Worm (Caenorhabditis elegans): ENCODE results near the gene smoc-1.

smoc-1 gene

DNA sequence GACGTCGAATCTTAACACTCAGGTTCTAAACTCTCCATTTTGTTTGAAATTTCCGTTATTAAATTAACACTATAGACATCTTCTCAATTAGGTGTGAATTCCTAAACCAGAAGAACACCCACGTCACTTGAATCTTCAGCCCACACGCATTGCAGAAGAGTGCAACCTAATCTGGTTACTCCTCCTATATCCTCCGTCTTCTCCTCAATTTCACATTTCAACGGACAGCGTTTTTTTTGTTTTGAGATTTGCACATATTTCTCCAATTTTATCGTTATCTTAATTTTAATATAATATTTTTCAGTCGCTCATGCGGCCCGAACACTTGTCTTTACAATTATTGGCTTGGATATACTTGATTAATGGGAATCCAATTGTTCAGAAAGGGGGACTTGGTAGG lies at the start of gene smoc-1:
Gene smoc-1, plus strand, starts transcription at position 301 of the 400 bp plus-strand sequence.
- no peak for TF ChIP-seq T22C8.4 (GFP tag; IDR thresholded peaks at IDR 0.05)
- no peak for TF ChIP-seq tab-1 (GFP tag; IDR thresholded peaks at IDR 0.05)
- TF ChIP-seq klf-2 (GFP tag; conservative IDR thresholded peaks at IDR 0.05), result no peak
- no peak for TF ChIP-seq ref-1 (GFP tag; conservative IDR thresholded peaks at IDR 0.05)

DNA sequence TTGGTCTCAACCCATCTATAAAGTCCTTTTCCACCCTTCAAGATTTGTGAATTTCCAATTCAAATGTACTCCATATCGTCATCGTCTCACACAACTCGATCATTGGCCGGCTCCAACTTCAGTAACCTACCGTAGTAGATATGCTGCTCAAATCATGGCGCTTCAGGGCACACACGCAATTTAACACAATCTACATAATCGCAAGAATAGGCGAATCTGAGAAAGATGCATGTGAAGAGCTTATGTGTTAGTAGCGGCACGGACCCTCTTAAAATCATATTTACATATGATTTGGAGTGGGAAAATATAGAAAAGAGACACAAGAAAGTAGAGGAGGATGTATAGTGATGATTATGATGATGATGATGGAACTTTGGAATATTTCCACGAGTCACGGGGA lies 45.7 kb upstream of the smoc-1 start:
- no peak for TF ChIP-seq klf-2 (GFP tag; conservative IDR thresholded peaks at IDR 0.05)
- TF ChIP-seq ref-1 (GFP tag; conservative IDR thresholded peaks at IDR 0.05), result no peak
- no peak for TF ChIP-seq cog-1 (tag; optimal IDR thresholded peaks at IDR 0.05)
- no peak for TF ChIP-seq ztf-23 (GFP tag; IDR thresholded peaks at IDR 0.05)
- TF ChIP-seq ztf-29 (GFP tag; IDR thresholded peaks at IDR 0.05), result no peak
- no peak for TF ChIP-seq tab-1 (GFP tag; IDR thresholded peaks at IDR 0.05)
- no peak for TF ChIP-seq med-1 (GFP tag; optimal IDR thresholded peaks at IDR 0.05; ENCODE audit: insufficient read depth)
- TF ChIP-seq flt-1 (GFP tag; IDR thresholded peaks at IDR 0.05), result no peak
- TF ChIP-seq T22C8.4 (GFP tag; IDR thresholded peaks at IDR 0.05), result no peak

DNA sequence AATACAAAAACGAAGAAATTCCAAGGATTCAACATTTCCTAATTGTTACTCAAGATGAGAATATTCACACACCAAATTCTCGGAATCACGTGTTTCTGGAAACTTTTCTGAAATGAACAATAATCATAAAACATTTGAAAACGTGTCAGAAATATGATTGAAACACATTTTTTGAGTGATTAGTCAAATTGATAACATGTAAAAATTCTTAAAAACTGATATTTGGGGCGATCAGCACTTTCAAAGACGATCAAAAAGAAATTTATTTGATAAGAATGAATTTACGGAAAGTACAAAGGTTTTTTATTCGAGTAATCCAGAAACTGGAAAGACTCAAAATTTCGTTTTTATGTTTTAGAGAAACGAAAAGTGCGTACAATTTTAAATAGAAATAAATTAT lies 41.7 kb upstream of the smoc-1 start, which contains the start of gene tre-3:
Gene tre-3, minus strand, starts transcription at position 107 of the 400 bp plus-strand sequence.
- TF ChIP-seq klf-2 (GFP tag; conservative IDR thresholded peaks at IDR 0.05), result no peak
- no peak for TF ChIP-seq flt-1 (GFP tag; IDR thresholded peaks at IDR 0.05)
- no peak for TF ChIP-seq ztf-29 (GFP tag; IDR thresholded peaks at IDR 0.05)
- TF ChIP-seq cog-1 (tag; optimal IDR thresholded peaks at IDR 0.05), result no peak

DNA sequence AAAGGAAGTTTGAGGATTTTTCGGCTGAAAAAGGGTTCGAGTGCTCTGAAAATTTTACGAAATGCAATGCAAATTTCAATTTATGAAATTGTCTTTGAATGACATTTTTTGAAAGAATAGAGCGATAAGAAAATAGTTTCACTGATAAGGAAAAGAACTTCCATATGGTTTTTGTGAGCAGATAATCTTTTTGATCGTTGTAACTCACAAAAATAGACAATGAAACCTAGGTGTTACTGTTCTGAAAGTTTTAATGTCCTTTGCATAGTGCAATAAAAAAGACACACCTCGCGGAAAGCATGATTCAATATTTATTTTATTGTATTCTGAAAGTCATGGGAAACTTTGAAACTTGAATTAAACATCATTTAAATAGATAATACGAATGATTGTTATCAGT lies 40.5 kb upstream of the smoc-1 start:
- TF ChIP-seq ref-1 (GFP tag; conservative IDR thresholded peaks at IDR 0.05) (no peak), flt-1 (GFP tag; IDR thresholded peaks at IDR 0.05) (no peak), ztf-23 (GFP tag; IDR thresholded peaks at IDR 0.05) (no peak), tab-1 (GFP tag; IDR thresholded peaks at IDR 0.05) (no peak), klf-2 (GFP tag; conservative IDR thresholded peaks at IDR 0.05) (no peak), ztf-29 (GFP tag; IDR thresholded peaks at IDR 0.05) (no peak), T22C8.4 (GFP tag; IDR thresholded peaks at IDR 0.05) (no peak), cog-1 (tag; optimal IDR thresholded peaks at IDR 0.05) (no peak), med-1 (GFP tag; optimal IDR thresholded peaks at IDR 0.05; ENCODE audit: insufficient read depth) (no peak)

DNA sequence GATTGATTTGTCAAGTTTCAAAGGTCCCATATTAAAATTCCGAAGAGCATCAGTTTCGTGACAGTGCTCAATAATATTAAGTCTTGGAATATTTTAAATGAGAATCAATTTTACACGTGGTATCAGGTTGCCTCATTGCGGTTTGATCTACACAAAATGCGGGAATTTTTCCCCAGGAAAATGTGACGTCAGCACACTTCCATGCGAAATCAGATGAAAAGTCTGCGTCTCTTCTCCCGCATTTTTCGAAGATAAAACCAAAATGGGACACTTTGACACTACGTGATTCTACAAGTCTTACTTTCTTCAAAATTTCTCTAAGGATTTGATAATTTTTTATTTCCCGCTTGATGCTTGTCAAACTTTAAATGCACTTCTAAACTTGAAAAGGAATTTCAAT lies 34.6 kb upstream of the smoc-1 start:
- TF ChIP-seq flt-1 (GFP tag; IDR thresholded peaks at IDR 0.05) (no peak), tab-1 (GFP tag; IDR thresholded peaks at IDR 0.05) (no peak), ztf-29 (GFP tag; IDR thresholded peaks at IDR 0.05) (no peak), klf-2 (GFP tag; conservative IDR thresholded peaks at IDR 0.05) (no peak), T22C8.4 (GFP tag; IDR thresholded peaks at IDR 0.05) (no peak), cog-1 (tag; optimal IDR thresholded peaks at IDR 0.05) (no peak), ztf-23 (GFP tag; IDR thresholded peaks at IDR 0.05) (no peak), ref-1 (GFP tag; conservative IDR thresholded peaks at IDR 0.05) (no peak)

DNA sequence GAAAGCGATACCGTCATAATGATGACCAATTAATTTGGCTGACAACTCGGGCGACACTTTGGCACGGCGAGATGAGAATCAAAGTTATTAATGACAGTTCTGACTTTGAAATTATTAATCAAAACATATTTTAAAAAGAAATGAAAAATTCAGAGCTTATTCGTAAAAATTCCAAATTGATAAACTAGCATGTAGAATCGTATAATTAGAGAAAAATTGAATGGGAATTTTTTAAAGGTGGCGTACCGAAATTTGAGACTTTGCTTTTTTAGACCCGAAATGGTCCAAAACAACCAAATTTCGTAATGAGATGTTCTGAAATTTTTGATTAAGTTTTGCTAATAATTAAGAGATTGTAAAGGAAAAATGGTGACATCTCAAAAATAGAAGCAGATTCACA lies 31.5 kb upstream of the smoc-1 start, which contains the start of gene daf-11:
Gene daf-11, minus strand, starts transcription at position 101 of the 400 bp plus-strand sequence.
- TF ChIP-seq ref-1 (GFP tag; conservative IDR thresholded peaks at IDR 0.05) (no peak), ztf-23 (GFP tag; IDR thresholded peaks at IDR 0.05) (no peak), flt-1 (GFP tag; IDR thresholded peaks at IDR 0.05) (no peak), tab-1 (GFP tag; IDR thresholded peaks at IDR 0.05) (no peak), klf-2 (GFP tag; conservative IDR thresholded peaks at IDR 0.05) (no peak), T22C8.4 (GFP tag; IDR thresholded peaks at IDR 0.05) (no peak), med-1 (GFP tag; optimal IDR thresholded peaks at IDR 0.05; ENCODE audit: insufficient read depth) (no peak), ztf-29 (GFP tag; IDR thresholded peaks at IDR 0.05) (no peak), cog-1 (tag; optimal IDR thresholded peaks at IDR 0.05) (no peak)

DNA sequence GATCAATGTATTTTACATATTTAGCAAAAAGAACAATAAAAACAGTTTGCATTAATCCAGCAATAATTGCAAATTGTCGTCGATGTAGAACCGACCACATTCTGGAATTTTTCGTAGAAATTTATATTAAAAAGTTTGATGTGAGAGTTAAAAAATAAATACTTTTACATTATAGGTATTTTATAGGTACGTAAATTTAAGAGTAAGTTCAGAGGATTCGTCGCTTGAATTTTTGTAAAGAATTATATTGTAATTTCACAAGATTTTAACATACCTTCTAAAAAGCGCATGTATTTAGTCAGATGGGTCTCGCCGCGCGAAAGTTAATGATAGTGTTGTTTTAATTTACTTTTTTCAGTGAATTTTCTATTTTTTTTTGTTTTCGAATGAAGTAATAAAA lies 27.4 kb upstream of the smoc-1 start, which contains the start of gene rhr-2:
Gene rhr-2, minus strand, starts transcription at position 101 of the 400 bp plus-strand sequence.
- no peak for TF ChIP-seq ztf-29 (GFP tag; IDR thresholded peaks at IDR 0.05)
- TF ChIP-seq ref-1 (GFP tag; conservative IDR thresholded peaks at IDR 0.05), result no peak
- TF ChIP-seq med-1 (GFP tag; optimal IDR thresholded peaks at IDR 0.05; ENCODE audit: insufficient read depth), result no peak
- no peak for TF ChIP-seq cog-1 (tag; optimal IDR thresholded peaks at IDR 0.05)
- TF ChIP-seq klf-2 (GFP tag; conservative IDR thresholded peaks at IDR 0.05), result no peak
- TF ChIP-seq flt-1 (GFP tag; IDR thresholded peaks at IDR 0.05), result no peak
- TF ChIP-seq tab-1 (GFP tag; IDR thresholded peaks at IDR 0.05), result no peak
- TF ChIP-seq ztf-23 (GFP tag; IDR thresholded peaks at IDR 0.05), result no peak
- no peak for TF ChIP-seq T22C8.4 (GFP tag; IDR thresholded peaks at IDR 0.05)

DNA sequence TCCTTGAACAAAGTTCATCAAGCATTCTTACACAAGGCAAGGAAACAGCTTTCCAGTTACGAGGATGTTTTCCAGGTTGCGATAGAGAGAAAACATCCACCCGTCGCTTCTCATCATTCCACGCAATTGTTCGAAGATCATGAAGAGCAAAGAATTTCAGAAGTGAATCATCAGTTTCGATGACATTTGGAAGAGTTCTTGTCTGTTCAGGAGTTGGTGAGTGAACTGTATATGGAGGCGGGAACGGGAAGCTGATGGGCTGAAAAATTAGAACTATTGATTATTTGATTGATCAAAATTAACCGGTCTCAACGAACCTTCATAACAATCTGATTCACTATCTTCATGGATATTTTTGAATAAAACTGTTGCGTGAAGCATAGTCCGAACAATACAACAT lies 25.4 kb upstream of the smoc-1 start:
- TF ChIP-seq ztf-23 (GFP tag; IDR thresholded peaks at IDR 0.05), result no peak
- TF ChIP-seq flt-1 (GFP tag; IDR thresholded peaks at IDR 0.05), result no peak
- TF ChIP-seq cog-1 (tag; optimal IDR thresholded peaks at IDR 0.05), result no peak
- no peak for TF ChIP-seq ztf-29 (GFP tag; IDR thresholded peaks at IDR 0.05)
- TF ChIP-seq tab-1 (GFP tag; IDR thresholded peaks at IDR 0.05), result no peak
- TF ChIP-seq ref-1 (GFP tag; conservative IDR thresholded peaks at IDR 0.05), result no peak
- TF ChIP-seq med-1 (GFP tag; optimal IDR thresholded peaks at IDR 0.05; ENCODE audit: insufficient read depth), result no peak

DNA sequence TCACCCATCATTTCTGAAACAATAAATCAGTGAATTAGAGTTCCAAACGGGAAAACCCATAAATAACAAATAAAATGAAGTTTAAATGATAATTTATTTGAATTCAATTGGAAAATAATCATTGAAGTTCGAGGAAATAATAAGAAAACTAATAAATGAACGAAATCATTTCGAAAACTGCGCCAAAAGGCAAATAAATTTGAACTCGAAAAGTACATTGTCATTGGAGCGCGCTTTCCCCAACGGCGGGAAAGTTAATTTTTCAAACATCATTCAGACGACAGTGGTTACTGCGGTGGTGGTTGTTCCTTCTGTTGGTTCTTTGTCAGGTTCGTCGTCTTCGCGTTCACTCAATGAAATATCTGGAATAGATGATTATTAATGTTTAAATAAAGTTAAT lies 24.0 kb upstream of the smoc-1 start, which contains the start of gene npp-22:
Gene npp-22, minus strand, starts transcription at position 13 of the 400 bp plus-strand sequence.
- no peak for TF ChIP-seq klf-2 (GFP tag; conservative IDR thresholded peaks at IDR 0.05)

DNA sequence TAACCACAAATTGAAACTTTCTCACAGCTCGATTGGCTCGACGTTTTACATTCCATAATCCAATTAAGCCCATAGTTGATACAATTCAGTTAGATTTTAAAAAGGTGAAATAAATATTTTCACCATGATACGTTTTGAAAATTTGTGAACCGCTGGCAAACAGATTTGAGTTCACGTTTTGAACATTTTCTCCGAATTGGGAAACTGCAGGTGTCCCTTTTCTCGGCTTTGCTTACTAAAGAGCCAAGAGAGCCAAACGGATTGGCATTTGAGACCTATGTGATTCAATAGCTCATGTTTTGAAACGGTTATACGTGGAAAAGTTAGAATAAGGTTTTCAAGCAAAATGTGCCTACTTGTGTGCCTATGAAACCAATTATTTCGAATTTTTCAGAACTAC lies 20.6 kb upstream of the smoc-1 start, which contains the start of gene spe-42:
Gene spe-42, minus strand, starts transcription at position 101 of the 400 bp plus-strand sequence.
- TF ChIP-seq T22C8.4 (GFP tag; IDR thresholded peaks at IDR 0.05) (no peak), klf-2 (GFP tag; conservative IDR thresholded peaks at IDR 0.05) (no peak), cog-1 (tag; optimal IDR thresholded peaks at IDR 0.05) (no peak), flt-1 (GFP tag; IDR thresholded peaks at IDR 0.05) (no peak), med-1 (GFP tag; optimal IDR thresholded peaks at IDR 0.05; ENCODE audit: insufficient read depth) (no peak)

DNA sequence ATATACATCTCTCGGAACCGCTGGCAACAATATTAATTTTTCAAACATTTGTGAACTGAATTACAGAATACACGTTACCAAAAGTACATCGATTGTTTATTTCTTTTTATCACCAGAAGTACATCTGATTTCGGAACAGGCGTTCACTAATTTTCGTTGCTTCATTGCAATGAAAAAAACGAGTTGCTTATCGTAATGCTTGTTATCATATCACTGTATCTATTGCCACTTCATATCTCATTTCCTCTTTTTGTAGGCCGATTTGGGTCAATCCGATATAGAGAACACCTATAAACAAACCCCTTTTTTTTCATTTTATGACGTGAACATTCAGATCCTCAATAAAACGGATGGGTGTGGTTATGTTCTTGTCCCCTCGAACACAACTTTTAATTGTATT lies 20.1 kb upstream of the smoc-1 start:
- TF ChIP-seq T22C8.4 (GFP tag; IDR thresholded peaks at IDR 0.05), result no peak
- no peak for TF ChIP-seq flt-1 (GFP tag; IDR thresholded peaks at IDR 0.05)
- TF ChIP-seq ref-1 (GFP tag; conservative IDR thresholded peaks at IDR 0.05), result no peak
- no peak for TF ChIP-seq ztf-29 (GFP tag; IDR thresholded peaks at IDR 0.05)
- no peak for TF ChIP-seq cog-1 (tag; optimal IDR thresholded peaks at IDR 0.05)
- TF ChIP-seq klf-2 (GFP tag; conservative IDR thresholded peaks at IDR 0.05), result no peak
- TF ChIP-seq med-1 (GFP tag; optimal IDR thresholded peaks at IDR 0.05; ENCODE audit: insufficient read depth), result no peak
- TF ChIP-seq tab-1 (GFP tag; IDR thresholded peaks at IDR 0.05), result no peak
- TF ChIP-seq ztf-23 (GFP tag; IDR thresholded peaks at IDR 0.05), result no peak

Data from whole organism, midembryonic.